Fruit fly (Drosophila melanogaster) whole organism, embryonic: ENCODE data around the gene ea.

Experiments
- Ada2b ChIP-seq: fragments of 200-800 bp; sonication (Bioruptor generic); IDR thresholded peaks from 2 replicates; pipeline ENCODE4 v1.3.6; 2022; ENCODE audit warnings: missing biosample characterization, missing genetic modification characterization
- B-H2 ChIP-seq: fragments of 200-800 bp; sonication (Bioruptor generic); optimal IDR thresholded peaks from 2 replicates; lab custom pipeline; 2018; ENCODE audit warnings: missing biosample characterization, mild to moderate bottlenecking, missing genetic modification characterization
- Bgb ChIP-seq: fragments of 200-800 bp; sonication (Bioruptor generic); IDR thresholded peaks from 2 replicates; pipeline ENCODE4 v1.3.6; 2022; ENCODE audit warnings: missing biosample characterization, missing genetic modification characterization; ENCODE audit not compliant: partially characterized antibody
- CG10565 ChIP-seq: fragments of 200-800 bp; sonication (Bioruptor generic); optimal IDR thresholded peaks from 3 replicates; lab custom pipeline; 2016; ENCODE audit warnings: missing biosample characterization, mild to moderate bottlenecking, missing genetic modification characterization
- CG10979 ChIP-seq: fragments of 200-800 bp; sonication (Bioruptor generic); optimal IDR thresholded peaks from 2 replicates; lab custom pipeline; 2018; ENCODE audit warnings: missing biosample characterization, mild to moderate bottlenecking, missing genetic modification characterization, moderate library complexity
- CG11696 ChIP-seq: fragments of 200-800 bp; sonication (Bioruptor generic); IDR thresholded peaks from 2 replicates; pipeline ENCODE4 v1.3.6; 2022; ENCODE audit warnings: missing biosample characterization, missing genetic modification characterization
- CG12155 ChIP-seq: fragments of 200-800 bp; sonication (Bioruptor generic); optimal IDR thresholded peaks from 3 replicates; lab custom pipeline; 2016; ENCODE audit warnings: missing biosample characterization, missing genetic modification characterization
- CG12236 ChIP-seq: fragments of 200-800 bp; sonication (Bioruptor generic); optimal IDR thresholded peaks from 2 replicates; lab custom pipeline; 2016; ENCODE audit warnings: missing biosample characterization, missing genetic modification characterization
- CG13424 ChIP-seq: fragments of 200-800 bp; sonication (Bioruptor generic); optimal IDR thresholded peaks from 2 replicates; lab custom pipeline; 2019; ENCODE audit warnings: missing biosample characterization, mild to moderate bottlenecking, missing genetic modification characterization, moderate library complexity
- CG14441 ChIP-seq: fragments of 200-800 bp; sonication (Bioruptor generic); IDR thresholded peaks from 2 replicates; pipeline ENCODE4 v1.3.6; 2022; ENCODE audit warnings: missing biosample characterization, missing genetic modification characterization
- CG17802 ChIP-seq: fragments of 200-800 bp; sonication (Bioruptor generic); optimal IDR thresholded peaks from 2 replicates; lab custom pipeline; 2018; ENCODE audit warnings: missing biosample characterization, mild to moderate bottlenecking, missing genetic modification characterization, moderate library complexity
- CG18764 ChIP-seq: fragments of 200-800 bp; sonication (Bioruptor generic); optimal IDR thresholded peaks from 3 replicates; lab custom pipeline; 2016; ENCODE audit warnings: missing biosample characterization, missing genetic modification characterization
- CG2116 ChIP-seq: fragments of 200-800 bp; sonication (Bioruptor generic); optimal IDR thresholded peaks from 3 replicates; lab custom pipeline; 2018; ENCODE audit warnings: missing biosample characterization, mild to moderate bottlenecking, missing genetic modification characterization
- CG2202 ChIP-seq: fragments of 200-800 bp; sonication (Bioruptor generic); optimal IDR thresholded peaks from 2 replicates; lab custom pipeline; 2018; ENCODE audit warnings: missing biosample characterization, mild to moderate bottlenecking, missing genetic modification characterization
- CG42726 ChIP-seq: fragments of 200-800 bp; sonication (Bioruptor generic); IDR thresholded peaks from 2 replicates; pipeline ENCODE4 v1.3.6; 2022; ENCODE audit warnings: missing biosample characterization, missing genetic modification characterization; ENCODE audit not compliant: partially characterized antibody
- CG6689 ChIP-seq: fragments of 200-800 bp; sonication (Bioruptor generic); IDR thresholded peaks from 2 replicates; pipeline ENCODE4 v1.3.6; 2022; ENCODE audit warnings: missing biosample characterization, missing genetic modification characterization
- CG8281 ChIP-seq: fragments of 200-800 bp; sonication (Bioruptor generic); optimal IDR thresholded peaks from 2 replicates; lab custom pipeline; 2018; ENCODE audit warnings: missing biosample characterization, mild to moderate bottlenecking, missing genetic modification characterization, moderate library complexity
- CG8290 ChIP-seq, 3 experiments: fragments of 200-800 bp; sonication (Bioruptor generic); optimal IDR thresholded peaks; 2 replicates each; lab custom pipeline; 2016 to 2019; ENCODE audit warnings: missing biosample characterization in 3 of 3, missing genetic modification characterization in 3 of 3, mild to moderate bottlenecking in 2 of 3, moderate library complexity in 1 of 3
- CG8359 ChIP-seq: fragments of 200-800 bp; sonication (Bioruptor generic); optimal IDR thresholded peaks from 2 replicates; lab custom pipeline; 2017; ENCODE audit warnings: missing biosample characterization, mild to moderate bottlenecking, missing genetic modification characterization, borderline replicate concordance
- CG9727 ChIP-seq: fragments of 200-800 bp; sonication (Bioruptor generic); optimal IDR thresholded peaks from 3 replicates; lab custom pipeline; 2017; ENCODE audit warnings: missing biosample characterization, mild to moderate bottlenecking, missing genetic modification characterization
- Camta ChIP-seq: fragments of 200-800 bp; sonication (Bioruptor generic); optimal IDR thresholded peaks from 2 replicates; lab custom pipeline; 2016; ENCODE audit warnings: missing biosample characterization, missing genetic modification characterization
- CkIIα-i1 ChIP-seq: fragments of 200-800 bp; sonication (Bioruptor generic); IDR thresholded peaks from 2 replicates; pipeline ENCODE4 v1.3.6; 2022; ENCODE audit warnings: missing biosample characterization, missing genetic modification characterization
- CoRest ChIP-seq: fragments of 200-800 bp; sonication (Bioruptor generic); optimal IDR thresholded peaks from 3 replicates; lab custom pipeline; 2018; ENCODE audit warnings: missing biosample characterization, mild to moderate bottlenecking, missing genetic modification characterization, moderate library complexity
- Doc3 ChIP-seq: fragments of 200-800 bp; sonication (Bioruptor generic); IDR thresholded peaks from 3 replicates; pipeline ENCODE4 v1.3.6; 2022; ENCODE audit warnings: missing biosample characterization, missing genetic modification characterization; ENCODE audit not compliant: partially characterized antibody
- E2f2 ChIP-seq: fragments of 200-800 bp; sonication (Bioruptor generic); IDR thresholded peaks from 2 replicates; pipeline ENCODE4 v1.3.6; 2022; ENCODE audit warnings: missing biosample characterization, missing genetic modification characterization
- Hmr ChIP-seq: fragments of 200-800 bp; sonication (Bioruptor generic); optimal IDR thresholded peaks from 3 replicates; lab custom pipeline; 2017; ENCODE audit warnings: mild to moderate bottlenecking, missing biosample characterization, missing genetic modification reagents, missing genetic modification characterization
- Tbp ChIP-seq: fragments of >200 bp; optimal IDR thresholded peaks from 2 replicates; lab custom pipeline; 2018; ENCODE audit warnings: missing biosample characterization, missing genetic modification characterization
- YL-1 ChIP-seq: fragments of 200-800 bp; sonication (Bioruptor generic); optimal IDR thresholded peaks from 3 replicates; lab custom pipeline; 2017; ENCODE audit warnings: missing biosample characterization, mild to moderate bottlenecking, missing genetic modification characterization
- aop ChIP-seq: fragments of 200-800 bp; sonication (Bioruptor generic); IDR thresholded peaks from 2 replicates; pipeline ENCODE4 v1.3.6; 2022; ENCODE audit warnings: missing biosample characterization, missing genetic modification characterization
- btn ChIP-seq: fragments of 200-800 bp; sonication (Bioruptor generic); optimal IDR thresholded peaks from 2 replicates; lab custom pipeline; 2016; ENCODE audit warnings: missing biosample characterization, missing genetic modification characterization
- cad ChIP-seq: fragments of >200 bp; optimal IDR thresholded peaks from 2 replicates; lab custom pipeline; 2017; ENCODE audit warnings: missing biosample characterization, missing genetic modification characterization
- caup ChIP-seq: fragments of 200-800 bp; sonication (Bioruptor generic); optimal IDR thresholded peaks from 3 replicates; lab custom pipeline; 2017; ENCODE audit warnings: missing biosample characterization, mild to moderate bottlenecking, missing genetic modification characterization, moderate library complexity; ENCODE audit not compliant: severe bottlenecking
- fru ChIP-seq: fragments of >200 bp; optimal IDR thresholded peaks from 2 replicates; lab custom pipeline; 2017
- gfzf ChIP-seq: fragments of 200-800 bp; sonication (Bioruptor generic); optimal IDR thresholded peaks from 2 replicates; lab custom pipeline; 2016; ENCODE audit warnings: missing biosample characterization, mild to moderate bottlenecking, missing genetic modification characterization, moderate library complexity
- gt ChIP-seq: fragments of 200-800 bp; sonication (Bioruptor generic); IDR thresholded peaks from 2 replicates; pipeline ENCODE4 v1.3.6; 2022; ENCODE audit warnings: missing biosample characterization, missing genetic modification characterization
- hbn ChIP-seq: fragments of 200-800 bp; sonication (Bioruptor generic); IDR thresholded peaks from 2 replicates; pipeline ENCODE4 v1.3.6; 2022; ENCODE audit warnings: missing biosample characterization, missing genetic modification characterization; ENCODE audit not compliant: partially characterized antibody
- jumu ChIP-seq: fragments of 200-800 bp; sonication (Bioruptor generic); optimal IDR thresholded peaks from 3 replicates; lab custom pipeline; 2016; ENCODE audit warnings: missing biosample characterization, missing genetic modification characterization
- knrl ChIP-seq: fragments of 200-800 bp; sonication (Bioruptor generic); IDR thresholded peaks from 3 replicates; pipeline ENCODE4 v1.3.6; 2022; ENCODE audit warnings: missing biosample characterization, missing genetic modification characterization; ENCODE audit not compliant: partially characterized antibody
- lov ChIP-seq, 2 experiments: fragments of 200-800 bp in 1 of 2; fragments of >200 bp in 1 of 2; sonication (Bioruptor generic) in 1 of 2; IDR thresholded peaks in 1 of 2; optimal IDR thresholded peaks in 1 of 2; 2 replicates in 1 of 2; 3 replicates in 1 of 2; pipeline versions ENCODE4 v1.3.6 to Lab custom; 2017 to 2022; ENCODE audit warnings: missing biosample characterization in 1 of 2, missing genetic modification characterization in 1 of 2
- pnt ChIP-seq: fragments of 200-800 bp; sonication (Bioruptor generic); optimal IDR thresholded peaks from 3 replicates; lab custom pipeline; 2016; ENCODE audit warnings: missing biosample characterization, missing genetic modification characterization
- pzg ChIP-seq: fragments of 200-800 bp; sonication (Bioruptor generic); optimal IDR thresholded peaks from 3 replicates; lab custom pipeline; 2018; ENCODE audit warnings: missing biosample characterization, mild to moderate bottlenecking, missing genetic modification characterization, moderate library complexity
- salm ChIP-seq: fragments of 200-800 bp; sonication (Bioruptor generic); optimal IDR thresholded peaks from 2 replicates; lab custom pipeline; 2018; ENCODE audit warnings: missing biosample characterization, mild to moderate bottlenecking, missing genetic modification characterization
- slou ChIP-seq: fragments of 200-800 bp; sonication (Bioruptor generic); optimal IDR thresholded peaks from 3 replicates; lab custom pipeline; 2016; ENCODE audit warnings: missing biosample characterization, missing genetic modification characterization
- so ChIP-seq: fragments of 200-800 bp; sonication (Bioruptor generic); IDR thresholded peaks from 3 replicates; pipeline ENCODE4 v1.3.6; 2022; ENCODE audit warnings: missing biosample characterization, missing genetic modification characterization
- ssp ChIP-seq: fragments of 200-800 bp; sonication (Bioruptor generic); IDR thresholded peaks from 2 replicates; pipeline ENCODE4 v1.3.6; 2022; ENCODE audit warnings: missing biosample characterization, missing genetic modification characterization
- toy ChIP-seq: fragments of 200-800 bp; sonication (Bioruptor generic); IDR thresholded peaks from 2 replicates; pipeline ENCODE4 v1.3.6; 2022; ENCODE audit warnings: missing biosample characterization, missing genetic modification characterization
- twi ChIP-seq: fragments of 200-800 bp; optimal IDR thresholded peaks from 2 replicates; lab custom pipeline; 2019; ENCODE audit warnings: missing biosample characterization, mild to moderate bottlenecking, missing genetic modification characterization, moderate library complexity
- wor ChIP-seq: fragments of 200-800 bp; sonication (Bioruptor generic); IDR thresholded peaks from 2 replicates; pipeline ENCODE4 v1.3.6; 2022; ENCODE audit warnings: missing biosample characterization, missing genetic modification characterization
- yki ChIP-seq: fragments of >200 bp; optimal IDR thresholded peaks from 3 replicates; lab custom pipeline; 2018
- z ChIP-seq: fragments of 200-800 bp; sonication (Bioruptor generic); IDR thresholded peaks from 3 replicates; pipeline ENCODE4 v1.3.6; 2022; ENCODE audit warnings: missing biosample characterization, missing genetic modification characterization
- zen ChIP-seq: fragments of 200-800 bp; sonication (Bioruptor generic); optimal IDR thresholded peaks from 3 replicates; lab custom pipeline; 2018; ENCODE audit warnings: missing biosample characterization, mild to moderate bottlenecking, missing genetic modification characterization, moderate library complexity

The ea gene

dm6 chr3R:15361490-15361889, 33.0 kb downstream of the ea start, which contains the start of the genes Cog2 and Trax (continued):
- TF ChIP-seq wor (GFP tag; lab: Robert Waterston, UW) (no peak), gt (GFP tag; lab: Robert Waterston, UW) (no peak), YL-1 (GFP tag; lab: Kevin White, UChicago) (peak; percentile 41), CG17802 (tag; lab: Kevin White, UChicago) (no peak), CG18764 (GFP tag; lab: Kevin White, UChicago) (no peak), Tbp (GFP tag; lab: Kevin White, UChicago) (no peak), Camta (no peak), jumu (GFP tag; lab: Kevin White, UChicago) (no peak), Ada2b (no peak), CG12236 (no peak), hbn (GFP tag; lab: Robert Waterston, UW) (peak; percentile 83), CG2116 (GFP tag; lab: Kevin White, UChicago) (peak; percentile 46), CG10979 (tag; lab: Kevin White, UChicago) (no peak), caup (GFP tag; lab: Kevin White, UChicago) (no peak), CG8359 (no peak), btn (GFP tag; lab: Kevin White, UChicago) (no peak), CG2202 (tag; lab: Kevin White, UChicago) (no peak), CG13424 (tag; lab: Kevin White, UChicago) (no peak), CG12155 (no peak), twi (tag; lab: Kevin White, UChicago) (no peak), E2f2 (peak; percentile 33; the same call in 1 of the 2 replicates), CG8290 (GFP tag; optimal IDR thresholded peaks at IDR 0.05; lab: Kevin White, UChicago) (no peak), CG8290 (tag; optimal IDR thresholded peaks at IDR 0.05; lab: Kevin White, UChicago) (no peak), CG11696 (GFP tag; lab: Robert Waterston, UW) (no peak), Doc3 (GFP tag; lab: Robert Waterston, UW) (peak; percentile 94), yki (no peak), CG42726 (GFP tag; lab: Robert Waterston, UW) (peak; percentile 91), Bgb (GFP tag; lab: Robert Waterston, UW) (peak; percentile 87), CkIIα-i1 (GFP tag; lab: Robert Waterston, UW) (no peak), zen (tag; lab: Kevin White, UChicago) (no peak), pnt (GFP tag; lab: Kevin White, UChicago) (no peak), CG9727 (no peak), aop (no peak), salm (tag; lab: Kevin White, UChicago) (no peak), slou (no peak), CoRest (no peak), toy (no peak), CG8281 (tag; lab: Kevin White, UChicago) (no peak), CG14441 (GFP tag; lab: Robert Waterston, UW) (no peak), cad (GFP tag; lab: Kevin White, UChicago) (no peak), ssp (GFP tag; lab: Robert Waterston, UW) (no peak), B-H2 (no peak), gfzf (GFP tag; lab: Kevin White, UChicago) (no peak), CG10565 (GFP tag; lab: Kevin White, UChicago) (no peak), so (no peak), fru (lab: Kevin White, UChicago) (no peak), knrl (GFP tag; lab: Robert Waterston, UW) (peak; percentile 77), lov (optimal IDR thresholded peaks at IDR 0.05; lab: Kevin White, UChicago) (no peak), lov (GFP tag; IDR thresholded peaks at IDR 0.05; lab: Robert Waterston, UW) (no peak), z (GFP tag; lab: Robert Waterston, UW) (no peak), pzg (GFP tag; lab: Kevin White, UChicago) (peak; percentile 36), Hmr (GFP tag; lab: Kevin White, UChicago) (no peak), CG6689 (no peak)
